Fruit fly (Drosophila melanogaster): Measurements from ENCODE around the gene ssp.

DNA sequence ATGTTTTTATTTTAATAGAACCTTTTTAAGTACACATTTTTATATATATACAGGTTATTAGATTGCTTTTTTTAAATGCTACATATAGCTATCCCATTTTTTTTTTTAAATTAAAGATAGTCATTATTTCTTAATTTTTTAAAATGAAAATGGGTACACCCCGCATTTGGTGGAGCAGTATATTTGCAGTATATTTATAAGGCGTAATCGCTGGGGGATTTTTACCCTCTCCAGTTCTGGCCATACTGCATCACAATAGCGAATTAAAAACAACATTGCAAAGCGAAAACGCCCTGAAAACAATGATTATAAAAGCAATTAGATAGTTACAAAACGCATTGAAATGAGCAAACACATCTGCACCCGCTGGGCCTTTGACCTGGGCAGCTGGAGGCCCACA lies 31.0 kb downstream of the ssp start, which contains the start of gene CG32099:
- no peak for TF ChIP-seq CG8478 (optimal IDR thresholded peaks at IDR 0.05)
- TF ChIP-seq CTCF (optimal IDR thresholded peaks at IDR 0.05), result no peak
